Worm (Caenorhabditis elegans) whole organism, early embryonic: ENCODE measurements around the gene C25H3.10.

Source experiments
- B0310.2 ChIP-seq: sonication (generic microtip); optimal IDR thresholded peaks from 2 replicates; lab custom pipeline; 2016; ENCODE audit warnings: mild to moderate bottlenecking, missing genetic modification characterization, missing compliant biosample characterization
- F13C5.2 ChIP-seq: sonication (generic microtip); optimal IDR thresholded peaks from 2 replicates; lab custom pipeline; 2017; ENCODE audit warnings: mild to moderate bottlenecking, missing genetic modification characterization, inconsistent platforms, missing compliant biosample characterization
- aly-1 ChIP-seq: sonication (generic microtip); optimal IDR thresholded peaks from 2 replicates; lab custom pipeline; 2016; ENCODE audit warnings: missing genetic modification characterization, missing compliant biosample characterization
- ama-1 ChIP-seq: fragments of 150-350 bp; optimal IDR thresholded peaks from 2 replicates; lab custom pipeline; 2014
- ceh-13 ChIP-seq: fragments of 200-800 bp; sonication (Bioruptor generic); optimal IDR thresholded peaks from 2 replicates; lab custom pipeline; 2018; ENCODE audit warnings: mild to moderate bottlenecking, missing genetic modification characterization, missing compliant biosample characterization
- ceh-36 ChIP-seq: sonication (generic microtip); optimal IDR thresholded peaks from 2 replicates; lab custom pipeline; 2016; ENCODE audit warnings: missing genetic modification characterization, inconsistent platforms, missing compliant biosample characterization
- ets-7 ChIP-seq: sonication (generic microtip); optimal IDR thresholded peaks from 2 replicates; lab custom pipeline; 2016; ENCODE audit warnings: missing genotype, missing genetic modification characterization, missing compliant biosample characterization
- flt-1 ChIP-seq: fragments of 200-800 bp; sonication (Bioruptor generic); IDR thresholded peaks from 2 replicates; pipeline ENCODE4 v1.3.6; 2022; ENCODE audit warnings: missing genetic modification characterization, missing compliant biosample characterization
- pes-1 ChIP-seq: fragments of 200-800 bp; sonication (Bioruptor generic); IDR thresholded peaks from 2 replicates; pipeline ENCODE4 v1.3.6; 2022; ENCODE audit warnings: missing genetic modification reagents, missing genetic modification characterization, missing compliant biosample characterization
- scrt-1 ChIP-seq: fragments of 200-800 bp; sonication (Bioruptor generic); IDR thresholded peaks from 2 replicates; pipeline ENCODE4 v1.3.6; 2022; ENCODE audit warnings: missing genetic modification characterization, missing compliant biosample characterization
- tra-4 ChIP-seq: sonication (generic microtip); optimal IDR thresholded peaks from 2 replicates; lab custom pipeline; 2017; ENCODE audit warnings: missing genetic modification characterization, missing compliant biosample characterization

DNA sequence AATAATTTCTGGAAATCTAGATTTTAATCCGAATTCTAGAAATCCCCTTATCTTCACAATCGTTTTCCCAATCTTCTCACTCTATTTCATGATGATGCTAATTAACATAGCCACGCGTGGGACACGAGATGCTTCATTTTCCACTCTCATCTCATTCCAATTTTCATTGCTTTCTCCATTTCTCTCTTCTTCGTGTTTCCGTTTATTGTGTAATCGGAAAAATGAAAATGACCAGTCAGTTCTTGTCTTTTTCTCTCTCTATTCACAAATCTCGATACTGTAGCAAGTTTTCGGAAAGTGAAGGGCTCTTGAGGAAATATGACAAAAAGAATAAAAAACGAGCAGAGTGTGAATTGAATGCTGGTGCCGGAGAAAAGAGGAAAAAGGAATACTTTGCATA is 5.7 kb upstream of the C25H3.10 start:
- no peak for TF ChIP-seq flt-1 (GFP tag; lab: Robert Waterston, UW)
- no peak for TF ChIP-seq tra-4 (tag; lab: Kevin White, UChicago)
- no peak for TF ChIP-seq ama-1 (lab: Kevin White, UChicago)
- TF ChIP-seq B0310.2 (tag; lab: Kevin White, UChicago), result no peak
- no peak for TF ChIP-seq scrt-1 (GFP tag; lab: Robert Waterston, UW)
- TF ChIP-seq pes-1 (GFP tag; lab: Robert Waterston, UW), result no peak
- TF ChIP-seq ets-7 (tag; lab: Kevin White, UChicago), result no peak
- no peak for TF ChIP-seq ceh-13
- no peak for TF ChIP-seq aly-1 (tag; lab: Kevin White, UChicago)
- TF ChIP-seq F13C5.2 (tag; lab: Kevin White, UChicago), result no peak
- no peak for TF ChIP-seq ceh-36 (tag; lab: Kevin White, UChicago)
